Worm (Caenorhabditis elegans) whole organism, L4/young adult: Measurements from ENCODE around the gene zzz-1.

Source experiments
- W03F9.2 ChIP-seq: fragments of 150-350 bp; optimal IDR thresholded peaks from 2 replicates; lab custom pipeline; 2014; ENCODE audit warnings: missing biosample characterization, missing genetic modification characterization
- dao-5 ChIP-seq: sonication (generic microtip); optimal IDR thresholded peaks from 2 replicates; lab custom pipeline; 2016; ENCODE audit warnings: missing genotype, missing genetic modification characterization, moderate library complexity, missing compliant biosample characterization
- him-1 ChIP-seq: sonication (generic microtip); optimal IDR thresholded peaks from 2 replicates; lab custom pipeline; 2016; ENCODE audit warnings: missing genotype, missing genetic modification reagents, missing genetic modification characterization, missing compliant biosample characterization

- TF ChIP-seq W03F9.2 (tag; lab: Kevin White, UChicago) = no peak
- no peak for TF ChIP-seq him-1 (tag; lab: Kevin White, UChicago)
- no peak for TF ChIP-seq dao-5
Observed at ce11 chrV:10903748-10904147, 5.2 kb downstream of the zzz-1 start, which contains the start of gene F32D8.15.
